Worm (Caenorhabditis elegans): ENCODE data around the gene R08B4.3.
A peak's percentile ranks its signal among the peaks of the same experiment; 100 is the strongest.

Gene R08B4.3

ce11 chrX:11095480-11095879 is 25.3 kb downstream of the R08B4.3 start (continued):
- TF ChIP-seq spr-1 (tag; optimal IDR thresholded peaks at IDR 0.05): peak; percentile 88
- TF ChIP-seq mdl-1 (tag; optimal IDR thresholded peaks at IDR 0.05): peak in 1 of 2 experiments; percentile 82
- TF ChIP-seq lin-1 (GFP tag; IDR thresholded peaks at IDR 0.05): peak; percentile 87
- peak in 1 of 2 experiments; percentile 25 for TF ChIP-seq lsy-2 (tag; optimal IDR thresholded peaks at IDR 0.05)
- TF ChIP-seq hif-1 (tag; optimal IDR thresholded peaks at IDR 0.05): peak; percentile 30 to 65
- peak; percentile 87 for TF ChIP-seq lim-7 (GFP tag; IDR thresholded peaks at IDR 0.05)
- peak; percentile 16 for TF ChIP-seq zfp-2 (tag; optimal IDR thresholded peaks at IDR 0.05)
- no peak for TF ChIP-seq mdt-29 (GFP tag; IDR thresholded peaks at IDR 0.05)
- peak; percentile 27 for TF ChIP-seq nhr-77 (tag; optimal IDR thresholded peaks at IDR 0.05)
- peak; percentile 90 for TF ChIP-seq pha-4 (GFP tag; IDR thresholded peaks at IDR 0.05)
- TF ChIP-seq pha-4 (tag; optimal IDR thresholded peaks at IDR 0.05): no peak
- TF ChIP-seq attf-4 (tag; optimal IDR thresholded peaks at IDR 0.05): no peak
- TF ChIP-seq jun-1 (tag; optimal IDR thresholded peaks at IDR 0.05): peak; percentile 72
- TF ChIP-seq php-3 (GFP tag; IDR thresholded peaks at IDR 0.05): peak; percentile 83
- no peak for TF ChIP-seq F44E2.7 (GFP tag; IDR thresholded peaks at IDR 0.05)
- peak; percentile 84 for TF ChIP-seq lir-3 (tag; optimal IDR thresholded peaks at IDR 0.05)
- peak; percentile 88 for TF ChIP-seq madf-9 (GFP tag; conservative IDR thresholded peaks at IDR 0.05)
- TF ChIP-seq hlh-11 (tag; optimal IDR thresholded peaks at IDR 0.05): peak; percentile 78
- peak in 1 of 2 experiments; percentile 95 for TF ChIP-seq unc-62 (GFP tag; optimal IDR thresholded peaks at IDR 0.05 in 1 of 2)
- no peak for TF ChIP-seq unc-62 (tag; optimal IDR thresholded peaks at IDR 0.05)
- no peak for TF ChIP-seq Y75B8A.6 (GFP tag; IDR thresholded peaks at IDR 0.05)

DNA sequence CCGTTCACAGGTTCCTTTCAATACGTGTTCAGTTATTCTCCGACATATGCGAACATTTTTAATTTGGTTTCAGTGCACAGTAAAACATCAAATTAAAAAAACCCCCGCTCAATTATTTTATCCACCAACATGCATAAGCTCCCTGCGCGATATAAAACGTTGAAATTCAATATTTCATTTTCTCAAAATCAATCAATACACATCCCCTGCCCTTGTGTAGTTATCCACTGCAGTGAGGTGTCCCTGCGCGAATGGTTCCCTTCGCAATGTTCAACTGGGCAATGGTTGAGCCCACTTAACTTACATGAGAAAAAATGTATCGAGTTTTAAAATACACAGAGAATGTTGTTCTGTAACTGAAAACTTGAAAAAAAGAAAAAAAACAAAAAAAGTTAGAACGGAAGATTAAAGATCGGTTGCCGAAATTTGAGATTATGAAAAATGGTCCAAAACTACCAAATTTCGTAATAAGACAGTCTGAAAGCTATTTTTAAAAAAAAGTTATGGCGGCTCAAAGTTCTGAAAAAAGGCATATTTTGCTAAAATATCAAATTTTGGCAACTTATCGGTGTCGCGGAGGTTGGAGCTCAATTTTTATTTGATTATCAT is 26.7 kb downstream of the R08B4.3 start:
- TF ChIP-seq daf-19 (GFP tag; conservative IDR thresholded peaks at IDR 0.05) (peak; percentile 99), mes-2 (tag; optimal IDR thresholded peaks at IDR 0.05; ENCODE audit: poor library complexity, severe bottlenecking) (peak; percentile 98), ceh-32 (tag; optimal IDR thresholded peaks at IDR 0.05; ENCODE audit: poor library complexity) (peak; percentile 93), F49E8.2 (tag; optimal IDR thresholded peaks at IDR 0.05; ENCODE audit: borderline replicate concordance) (peak; percentile 70), hif-1 (tag; optimal IDR thresholded peaks at IDR 0.05) (peak; percentile 87 to 91), spr-1 (tag; optimal IDR thresholded peaks at IDR 0.05) (peak; percentile 99), nhr-10 (tag; optimal IDR thresholded peaks at IDR 0.05) (peak; percentile 100), Y5F2A.4 (GFP tag; optimal IDR thresholded peaks at IDR 0.05) (peak; percentile 98), ZK546.5 (tag; optimal IDR thresholded peaks at IDR 0.05) (peak; percentile 67 to 83), fkh-10 (GFP tag; optimal IDR thresholded peaks at IDR 0.05) (peak; percentile 100), F44E2.7 (GFP tag; IDR thresholded peaks at IDR 0.05) (0 out of 2 replicates have a peak, but pooled peaks have one; percentile 81), set-16 (GFP tag; IDR thresholded peaks at IDR 0.05) (no peak), lin-15B (tag; optimal IDR thresholded peaks at IDR 0.05) (peak; percentile 82), vab-7 (GFP tag; IDR thresholded peaks at IDR 0.05) (peak; percentile 99), lsy-2 (tag; optimal IDR thresholded peaks at IDR 0.05) (peak; percentile 98), nhr-25 (tag; optimal IDR thresholded peaks at IDR 0.05; ENCODE audit: borderline replicate concordance, insufficient read depth) (peak; percentile 98), mxl-3 (GFP tag; optimal IDR thresholded peaks at IDR 0.05) (peak; percentile 98), T26A8.4 (GFP tag; IDR thresholded peaks at IDR 0.05) (peak; percentile 100), pha-4 (GFP tag; IDR thresholded peaks at IDR 0.05) (peak; percentile 98), pha-4 (tag; optimal IDR thresholded peaks at IDR 0.05) (peak; percentile 100), zfp-3 (GFP tag; conservative IDR thresholded peaks at IDR 0.05) (peak; percentile 98), ama-1 (optimal IDR thresholded peaks at IDR 0.05) (no peak), nhr-28 (tag; optimal IDR thresholded peaks at IDR 0.05) (peak; percentile 98), mxl-2 (GFP tag; conservative IDR thresholded peaks at IDR 0.05) (peak; percentile 91), Y48G9A.11 (GFP tag; IDR thresholded peaks at IDR 0.05) (no peak; the same call in 1 of the 2 replicates), pqm-1 (tag; optimal IDR thresholded peaks at IDR 0.05) (peak; percentile 82), mep-1 (tag; optimal IDR thresholded peaks at IDR 0.05) (peak; percentile 100), ceh-20 (GFP tag; IDR thresholded peaks at IDR 0.05) (peak; percentile 99), dmd-8 (GFP tag; IDR thresholded peaks at IDR 0.05) (peak; percentile 90), lin-13 (GFP tag; optimal IDR thresholded peaks at IDR 0.05) (peak; percentile 99), lin-38 (GFP tag; IDR thresholded peaks at IDR 0.05) (peak; percentile 91), arid-1 (GFP tag; conservative IDR thresholded peaks at IDR 0.05) (peak; percentile 96), zip-11 (GFP tag; IDR thresholded peaks at IDR 0.05) (peak; percentile 48; the same call in 1 of the 2 replicates)

Data from whole organism, L4 larva.